Worm (Caenorhabditis elegans): ENCODE data around the gene srh-95.

srh-95 gene

ce11 chrV:16218522-16218921 lies 28.2 kb upstream of the srh-95 start, which contains the start of gene F11A5.15:
TSS of gene F11A5.15 (minus strand) at chrV:16218622.
- no peak for TF ChIP-seq ztf-23 (GFP tag; IDR thresholded peaks at IDR 0.05)
- no peak for TF ChIP-seq tab-1 (GFP tag; IDR thresholded peaks at IDR 0.05)
- TF ChIP-seq flt-1 (GFP tag; IDR thresholded peaks at IDR 0.05), result no peak
- no peak for TF ChIP-seq klf-2 (GFP tag; conservative IDR thresholded peaks at IDR 0.05)
- no peak for TF ChIP-seq med-1 (GFP tag; optimal IDR thresholded peaks at IDR 0.05; ENCODE audit: insufficient read depth)
- no peak for TF ChIP-seq cog-1 (tag; optimal IDR thresholded peaks at IDR 0.05)

DNA sequence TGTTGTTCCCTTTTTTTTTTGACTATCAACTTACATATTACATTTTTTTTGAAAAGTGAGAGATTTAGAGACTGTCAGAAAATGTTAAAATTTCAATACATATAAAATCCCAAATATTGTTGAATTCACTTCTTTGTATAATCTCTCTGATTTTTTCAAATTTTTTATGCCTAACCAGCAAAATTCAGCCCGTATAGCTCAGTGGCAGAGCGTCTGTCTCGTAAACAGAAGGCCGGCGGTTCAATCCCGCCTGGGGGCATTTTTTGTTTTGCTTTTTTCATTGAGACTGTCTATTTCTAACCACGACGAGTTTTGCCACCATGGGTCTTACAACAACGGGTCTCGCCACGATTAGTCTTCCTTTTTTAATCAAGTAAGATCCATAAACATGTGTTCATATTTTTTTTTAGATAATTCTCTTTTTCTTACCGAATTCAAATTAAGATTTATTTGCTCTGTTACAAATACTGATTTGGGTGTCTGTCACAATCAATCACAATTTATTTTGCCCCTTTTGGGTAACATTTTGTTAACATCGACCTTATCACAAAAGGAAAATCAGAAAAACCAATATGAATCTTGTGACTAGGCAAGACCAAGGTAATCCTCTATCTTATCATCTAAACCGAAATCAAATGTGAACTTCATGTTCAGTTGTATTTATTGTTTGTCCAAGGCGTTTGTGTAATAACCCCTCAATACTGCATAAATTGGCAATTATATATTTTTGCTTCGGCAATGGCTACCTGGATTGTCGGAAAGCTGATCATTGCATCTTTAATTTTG lies 27.5 kb upstream of the srh-95 start, which contains the start of gene glc-1:
TSS of gene glc-1 (plus strand) at position 663 of the 786 bp plus-strand sequence.
- no peak for TF ChIP-seq ref-1 (GFP tag; conservative IDR thresholded peaks at IDR 0.05)
- no peak for TF ChIP-seq klf-2 (GFP tag; conservative IDR thresholded peaks at IDR 0.05)
- TF ChIP-seq T22C8.4 (GFP tag; IDR thresholded peaks at IDR 0.05), result no peak
- TF ChIP-seq ztf-23 (GFP tag; IDR thresholded peaks at IDR 0.05), result no peak
- TF ChIP-seq ztf-29 (GFP tag; IDR thresholded peaks at IDR 0.05), result no peak
- TF ChIP-seq cog-1 (tag; optimal IDR thresholded peaks at IDR 0.05), result no peak
- TF ChIP-seq flt-1 (GFP tag; IDR thresholded peaks at IDR 0.05), result no peak
- no peak for TF ChIP-seq med-1 (GFP tag; optimal IDR thresholded peaks at IDR 0.05; ENCODE audit: insufficient read depth)
- TF ChIP-seq tab-1 (GFP tag; IDR thresholded peaks at IDR 0.05), result no peak

DNA sequence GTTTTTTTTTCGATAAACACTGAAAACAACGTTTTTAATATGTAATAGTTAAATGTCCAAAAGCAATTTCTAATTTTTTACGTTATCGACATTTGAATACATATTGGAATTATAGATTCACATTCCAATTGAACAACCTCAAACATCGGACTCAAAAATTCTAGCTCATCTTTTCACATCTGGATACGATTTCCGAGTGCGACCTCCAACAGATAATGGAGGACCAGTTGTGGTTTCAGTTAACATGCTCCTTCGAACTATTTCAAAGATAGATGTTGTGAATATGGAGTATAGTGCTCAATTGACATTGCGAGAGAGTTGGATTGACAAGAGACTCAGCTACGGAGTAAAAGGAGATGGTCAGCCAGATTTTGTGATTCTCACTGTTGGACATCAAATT lies 26.7 kb upstream of the srh-95 start:
- TF ChIP-seq T22C8.4 (GFP tag; IDR thresholded peaks at IDR 0.05) (no peak), tab-1 (GFP tag; IDR thresholded peaks at IDR 0.05) (no peak), klf-2 (GFP tag; conservative IDR thresholded peaks at IDR 0.05) (no peak), med-1 (GFP tag; optimal IDR thresholded peaks at IDR 0.05; ENCODE audit: insufficient read depth) (no peak), ztf-29 (GFP tag; IDR thresholded peaks at IDR 0.05) (no peak), ztf-23 (GFP tag; IDR thresholded peaks at IDR 0.05) (no peak), ref-1 (GFP tag; conservative IDR thresholded peaks at IDR 0.05) (no peak), flt-1 (GFP tag; IDR thresholded peaks at IDR 0.05) (no peak), cog-1 (tag; optimal IDR thresholded peaks at IDR 0.05) (no peak)

DNA sequence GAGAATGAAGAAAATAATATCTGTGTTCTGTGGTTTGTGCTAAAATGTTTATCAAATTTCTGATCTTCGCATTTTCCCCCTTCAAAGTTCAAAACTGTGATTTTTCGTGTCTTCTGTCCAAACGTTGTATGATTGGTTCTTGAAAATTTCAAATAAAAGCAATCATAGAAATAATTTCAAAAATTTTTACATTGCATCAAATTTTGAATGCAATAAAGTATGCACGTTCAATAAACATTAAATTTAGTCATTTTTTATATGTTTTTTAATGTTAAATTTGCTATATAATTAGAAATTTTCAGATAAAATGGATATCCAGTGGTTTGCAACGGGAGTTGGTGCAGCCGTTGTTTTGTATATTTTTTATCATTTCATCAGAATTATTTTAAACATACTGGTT lies 22.7 kb upstream of the srh-95 start, which contains the start of gene stdh-2:
TSS of gene stdh-2 (plus strand) at position 301 of the 400 bp plus-strand sequence.
- TF ChIP-seq cog-1 (tag; optimal IDR thresholded peaks at IDR 0.05), result no peak
- no peak for TF ChIP-seq med-1 (GFP tag; optimal IDR thresholded peaks at IDR 0.05; ENCODE audit: insufficient read depth)
- no peak for TF ChIP-seq tab-1 (GFP tag; IDR thresholded peaks at IDR 0.05)
- no peak for TF ChIP-seq ztf-23 (GFP tag; IDR thresholded peaks at IDR 0.05)
- TF ChIP-seq klf-2 (GFP tag; conservative IDR thresholded peaks at IDR 0.05), result no peak
- no peak for TF ChIP-seq ref-1 (GFP tag; conservative IDR thresholded peaks at IDR 0.05)
- no peak for TF ChIP-seq T22C8.4 (GFP tag; IDR thresholded peaks at IDR 0.05)
- no peak for TF ChIP-seq ztf-29 (GFP tag; IDR thresholded peaks at IDR 0.05)
- TF ChIP-seq flt-1 (GFP tag; IDR thresholded peaks at IDR 0.05), result no peak

DNA sequence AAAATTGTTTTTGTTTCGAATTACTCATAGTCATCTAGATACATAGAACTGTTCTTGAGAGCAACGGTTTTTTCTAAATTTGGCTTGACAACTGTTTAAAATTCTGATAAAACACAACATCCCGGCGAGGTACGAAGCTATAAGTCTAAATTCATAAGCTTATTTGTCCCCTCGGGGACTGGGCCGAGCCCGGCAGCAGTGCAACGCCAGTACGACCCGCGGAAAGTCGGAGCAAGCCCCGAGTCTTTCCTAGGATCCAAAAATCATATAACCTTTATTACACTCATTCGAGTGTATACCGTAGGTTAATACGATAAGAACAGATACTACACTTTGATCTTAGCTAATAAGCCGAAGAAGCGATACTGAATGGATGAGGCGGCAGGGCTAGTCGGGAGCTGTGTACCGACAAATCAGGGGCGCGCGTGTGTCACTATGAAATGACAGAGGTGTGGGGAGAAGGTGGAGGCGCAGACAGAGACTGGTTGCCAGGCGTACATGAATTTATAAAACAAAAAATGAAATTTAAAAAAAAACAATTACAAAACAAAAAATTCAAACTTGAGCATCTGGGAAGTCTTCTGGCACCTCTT lies 21.1 kb upstream of the srh-95 start:
- TF ChIP-seq klf-2 (GFP tag; conservative IDR thresholded peaks at IDR 0.05) (no peak), cog-1 (tag; optimal IDR thresholded peaks at IDR 0.05) (no peak), ztf-23 (GFP tag; IDR thresholded peaks at IDR 0.05) (no peak), ztf-29 (GFP tag; IDR thresholded peaks at IDR 0.05) (no peak), flt-1 (GFP tag; IDR thresholded peaks at IDR 0.05) (no peak), med-1 (GFP tag; optimal IDR thresholded peaks at IDR 0.05; ENCODE audit: insufficient read depth) (no peak), T22C8.4 (GFP tag; IDR thresholded peaks at IDR 0.05) (no peak), ref-1 (GFP tag; conservative IDR thresholded peaks at IDR 0.05) (no peak), tab-1 (GFP tag; IDR thresholded peaks at IDR 0.05) (no peak)

DNA sequence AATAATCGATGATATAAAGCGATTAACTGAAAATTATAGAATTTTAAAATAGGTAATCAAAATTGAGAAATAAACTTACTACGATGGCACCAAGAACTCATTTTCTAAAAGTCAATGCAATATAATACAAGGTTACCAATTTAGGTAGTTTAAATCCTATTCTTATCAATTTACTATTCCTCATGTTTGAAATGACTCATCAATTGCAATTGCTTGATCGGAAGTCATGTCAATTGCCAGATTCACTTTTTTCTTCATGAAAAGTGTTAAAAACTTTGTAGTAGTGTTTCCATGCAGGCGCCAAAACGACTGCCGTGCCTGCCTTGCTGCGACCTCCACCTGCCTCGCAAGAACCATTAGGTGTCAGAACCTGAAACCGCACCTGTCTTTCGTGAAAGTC lies 20.1 kb upstream of the srh-95 start, which contains the start of gene F11A5.13:
TSS of gene F11A5.13 (minus strand) at position 101 of the 400 bp plus-strand sequence.
- TF ChIP-seq T22C8.4 (GFP tag; IDR thresholded peaks at IDR 0.05) (no peak), ztf-23 (GFP tag; IDR thresholded peaks at IDR 0.05) (no peak), flt-1 (GFP tag; IDR thresholded peaks at IDR 0.05) (no peak), cog-1 (tag; optimal IDR thresholded peaks at IDR 0.05) (no peak), med-1 (GFP tag; optimal IDR thresholded peaks at IDR 0.05; ENCODE audit: insufficient read depth) (no peak), klf-2 (GFP tag; conservative IDR thresholded peaks at IDR 0.05) (no peak), ztf-29 (GFP tag; IDR thresholded peaks at IDR 0.05) (no peak), tab-1 (GFP tag; IDR thresholded peaks at IDR 0.05) (no peak), ref-1 (GFP tag; conservative IDR thresholded peaks at IDR 0.05) (no peak)

- TF ChIP-seq med-1 (GFP tag; optimal IDR thresholded peaks at IDR 0.05; ENCODE audit: insufficient read depth) (no peak), cog-1 (tag; optimal IDR thresholded peaks at IDR 0.05) (no peak)
Observed at ce11 chrV:16229439-16229838, 17.2 kb upstream of the srh-95 start.

- TF ChIP-seq cog-1 (tag; optimal IDR thresholded peaks at IDR 0.05) (no peak), flt-1 (GFP tag; IDR thresholded peaks at IDR 0.05) (no peak), ref-1 (GFP tag; conservative IDR thresholded peaks at IDR 0.05) (no peak), tab-1 (GFP tag; IDR thresholded peaks at IDR 0.05) (no peak), ztf-29 (GFP tag; IDR thresholded peaks at IDR 0.05) (no peak), klf-2 (GFP tag; conservative IDR thresholded peaks at IDR 0.05) (no peak), T22C8.4 (GFP tag; IDR thresholded peaks at IDR 0.05) (no peak), ztf-23 (GFP tag; IDR thresholded peaks at IDR 0.05) (no peak), med-1 (GFP tag; optimal IDR thresholded peaks at IDR 0.05; ENCODE audit: insufficient read depth) (no peak)
Observed at ce11 chrV:16229896-16230295, 16.8 kb upstream of the srh-95 start, which contains the start of the genes F21H7.2 and F21H7.12. TSS of gene F21H7.2 (minus strand) at chrV:16229996. TSS of gene F21H7.12 (plus strand) at chrV:16230165.

DNA sequence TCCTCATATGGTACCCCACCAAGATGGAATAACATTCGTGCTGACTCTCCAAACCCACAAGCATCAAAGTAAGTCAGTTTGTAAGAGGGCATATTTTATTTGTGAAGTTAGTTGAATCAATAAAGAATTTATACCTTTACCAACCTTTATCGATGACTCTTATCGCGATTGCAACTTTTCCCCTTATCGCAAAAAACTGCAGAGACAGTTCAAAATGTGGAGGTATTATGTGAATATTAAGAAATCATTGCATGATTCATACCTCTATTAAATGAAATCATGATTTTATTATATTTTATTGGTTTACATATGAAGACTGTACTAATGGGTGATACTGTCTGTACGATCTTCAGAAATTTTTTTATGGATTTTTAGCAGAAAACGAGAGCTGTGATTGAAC lies 14.5 kb upstream of the srh-95 start, which contains the start of gene gst-22:
TSS of gene gst-22 (minus strand) at position 103 of the 400 bp plus-strand sequence.
- TF ChIP-seq ztf-23 (GFP tag; IDR thresholded peaks at IDR 0.05) (no peak), cog-1 (tag; optimal IDR thresholded peaks at IDR 0.05) (no peak), klf-2 (GFP tag; conservative IDR thresholded peaks at IDR 0.05) (no peak), tab-1 (GFP tag; IDR thresholded peaks at IDR 0.05) (no peak), ztf-29 (GFP tag; IDR thresholded peaks at IDR 0.05) (no peak), T22C8.4 (GFP tag; IDR thresholded peaks at IDR 0.05) (no peak), med-1 (GFP tag; optimal IDR thresholded peaks at IDR 0.05; ENCODE audit: insufficient read depth) (no peak), flt-1 (GFP tag; IDR thresholded peaks at IDR 0.05) (no peak)
